Fruit fly (Drosophila melanogaster) whole organism, embryonic: Measurements from ENCODE around the gene Atac2.
A peak's percentile ranks its signal among the peaks of the same experiment; 100 is the strongest.

Experiments used
- Atf6 ChIP-seq: fragments of 200-800 bp; sonication (Bioruptor generic); IDR thresholded peaks from 2 replicates; pipeline ENCODE4 v1.3.6; 2022; ENCODE audit warnings: missing biosample characterization, missing genetic modification characterization
- Blimp-1 ChIP-seq: fragments of 200-800 bp; sonication (Bioruptor generic); optimal IDR thresholded peaks from 3 replicates; lab custom pipeline; 2018; ENCODE audit warnings: missing biosample characterization, missing genetic modification characterization, mild to moderate bottlenecking, moderate library complexity, missing genetic modification reagents
- BtbVII ChIP-seq: fragments of 200-800 bp; sonication (Bioruptor generic); optimal IDR thresholded peaks from 3 replicates; lab custom pipeline; 2017; ENCODE audit warnings: missing biosample characterization, mild to moderate bottlenecking, missing genetic modification characterization
- CG12155 ChIP-seq: fragments of 200-800 bp; sonication (Bioruptor generic); optimal IDR thresholded peaks from 3 replicates; lab custom pipeline; 2016; ENCODE audit warnings: missing biosample characterization, missing genetic modification characterization
- CG1233 ChIP-seq: fragments of 200-800 bp; sonication (Bioruptor generic); optimal IDR thresholded peaks from 4 replicates; lab custom pipeline; 2018; ENCODE audit warnings: missing biosample characterization, mild to moderate bottlenecking, missing genetic modification characterization
- CG12391 ChIP-seq: fragments of 200-800 bp; sonication (Bioruptor generic); optimal IDR thresholded peaks from 3 replicates; lab custom pipeline; 2018; ENCODE audit warnings: missing biosample characterization, mild to moderate bottlenecking, missing genetic modification characterization, moderate library complexity
- CG13894 ChIP-seq: fragments of 200-800 bp; sonication (Bioruptor generic); optimal IDR thresholded peaks from 3 replicates; lab custom pipeline; 2018; ENCODE audit warnings: missing biosample characterization, mild to moderate bottlenecking, missing genetic modification characterization, moderate library complexity
- CG17361 ChIP-seq: fragments of 200-800 bp; sonication (Bioruptor generic); IDR thresholded peaks from 3 replicates; pipeline ENCODE4 v1.3.6; 2022; ENCODE audit warnings: missing biosample characterization, missing genetic modification characterization
- CG18599 ChIP-seq: fragments of 200-800 bp; sonication (Bioruptor generic); optimal IDR thresholded peaks from 3 replicates; lab custom pipeline; 2017; ENCODE audit warnings: missing biosample characterization, missing genetic modification characterization, mild to moderate bottlenecking, moderate library complexity, missing genetic modification reagents
- CG2120 ChIP-seq: fragments of 200-800 bp; sonication (Bioruptor generic); optimal IDR thresholded peaks from 3 replicates; lab custom pipeline; 2016; ENCODE audit warnings: missing biosample characterization, missing genetic modification characterization
- CG31388 ChIP-seq: fragments of 200-800 bp; sonication (Bioruptor generic); optimal IDR thresholded peaks from 2 replicates; lab custom pipeline; 2016; ENCODE audit warnings: missing biosample characterization, missing genetic modification characterization
- CG34224 ChIP-seq: fragments of 200-800 bp; sonication (Bioruptor generic); IDR thresholded peaks from 3 replicates; pipeline ENCODE4 v1.3.6; 2022; ENCODE audit warnings: missing biosample characterization, missing genetic modification characterization; ENCODE audit not compliant: partially characterized antibody
- CG6689 ChIP-seq: fragments of 200-800 bp; sonication (Bioruptor generic); IDR thresholded peaks from 2 replicates; pipeline ENCODE4 v1.3.6; 2022; ENCODE audit warnings: missing biosample characterization, missing genetic modification characterization
- CG7357 ChIP-seq: fragments of 200-800 bp; sonication (Bioruptor generic); IDR thresholded peaks from 3 replicates; pipeline ENCODE4 v1.3.6; 2022; ENCODE audit warnings: missing biosample characterization, missing genetic modification characterization
- CG7786 ChIP-seq: fragments of 200-800 bp; sonication (Bioruptor generic); optimal IDR thresholded peaks from 2 replicates; lab custom pipeline; 2016; ENCODE audit warnings: missing biosample characterization, missing genetic modification characterization
- CG8765 ChIP-seq: fragments of 200-800 bp; sonication (Bioruptor generic); IDR thresholded peaks from 2 replicates; pipeline ENCODE4 v1.3.6; 2022; ENCODE audit warnings: missing biosample characterization, missing genetic modification characterization
- CG8944 ChIP-seq: fragments of 200-800 bp; sonication (Bioruptor generic); optimal IDR thresholded peaks from 3 replicates; lab custom pipeline; 2016; ENCODE audit warnings: missing biosample characterization, missing genetic modification characterization
- CG9932 ChIP-seq: fragments of 200-800 bp; sonication (Bioruptor generic); IDR thresholded peaks from 2 replicates; pipeline ENCODE4 v1.3.6; 2022; ENCODE audit warnings: missing biosample characterization, missing genetic modification characterization
- CkIIα-i1 ChIP-seq: fragments of 200-800 bp; sonication (Bioruptor generic); IDR thresholded peaks from 2 replicates; pipeline ENCODE4 v1.3.6; 2022; ENCODE audit warnings: missing biosample characterization, missing genetic modification characterization
- Dbx ChIP-seq: fragments of 200-800 bp; sonication (Bioruptor generic); IDR thresholded peaks from 3 replicates; pipeline ENCODE4 v1.3.6; 2022; ENCODE audit warnings: missing biosample characterization, missing genetic modification characterization
- Fer1 ChIP-seq: fragments of 200-800 bp; sonication (Bioruptor generic); optimal IDR thresholded peaks from 2 replicates; lab custom pipeline; 2017; ENCODE audit warnings: missing biosample characterization, mild to moderate bottlenecking, missing genetic modification characterization
- Fer2 ChIP-seq: fragments of 200-800 bp; sonication (Bioruptor generic); optimal IDR thresholded peaks from 2 replicates; lab custom pipeline; 2018; ENCODE audit warnings: missing biosample characterization, mild to moderate bottlenecking, missing genetic modification characterization, moderate library complexity
- HHEX ChIP-seq: fragments of 200-800 bp; sonication (Bioruptor generic); optimal IDR thresholded peaks from 3 replicates; lab custom pipeline; 2017; ENCODE audit warnings: missing biosample characterization, mild to moderate bottlenecking, missing genetic modification characterization, missing genetic modification reagents
- Meics ChIP-seq: fragments of 200-800 bp; sonication (Bioruptor generic); optimal IDR thresholded peaks from 2 replicates; lab custom pipeline; 2017; ENCODE audit warnings: missing biosample characterization, mild to moderate bottlenecking, missing genetic modification characterization
- NFAT ChIP-seq: fragments of 200-800 bp; sonication (Bioruptor generic); IDR thresholded peaks from 2 replicates; pipeline ENCODE4 v1.3.6; 2022; ENCODE audit warnings: missing biosample characterization, missing genetic modification characterization
- Ptx1 ChIP-seq: fragments of 200-800 bp; sonication (Bioruptor generic); IDR thresholded peaks from 2 replicates; pipeline ENCODE4 v1.3.6; 2022; ENCODE audit warnings: missing biosample characterization, missing genetic modification characterization
- Rx ChIP-seq: fragments of 200-800 bp; sonication (Bioruptor generic); IDR thresholded peaks from 2 replicates; pipeline ENCODE4 v1.3.6; 2022; ENCODE audit warnings: missing biosample characterization, missing genetic modification characterization
- Sox102F ChIP-seq: fragments of 200-800 bp; sonication (Bioruptor generic); optimal IDR thresholded peaks from 2 replicates; lab custom pipeline; 2018; ENCODE audit warnings: missing biosample characterization, mild to moderate bottlenecking, missing genetic modification characterization, moderate library complexity
- Xrp1 ChIP-seq: fragments of 200-800 bp; sonication (Bioruptor generic); IDR thresholded peaks from 2 replicates; pipeline ENCODE4 v1.3.6; 2022; ENCODE audit warnings: missing biosample characterization, missing genetic modification characterization
- al ChIP-seq: fragments of 200-800 bp; sonication (Bioruptor generic); IDR thresholded peaks from 2 replicates; pipeline ENCODE4 v1.3.6; 2022; ENCODE audit warnings: missing biosample characterization, missing genetic modification characterization
- az2 ChIP-seq: fragments of 200-800 bp; sonication (Bioruptor generic); optimal IDR thresholded peaks from 3 replicates; lab custom pipeline; 2016; ENCODE audit warnings: missing biosample characterization, missing genetic modification characterization
- chm ChIP-seq: fragments of 200-800 bp; sonication (Bioruptor generic); IDR thresholded peaks from 2 replicates; pipeline ENCODE4 v1.3.6; 2022; ENCODE audit warnings: missing biosample characterization, missing genetic modification characterization
- dati ChIP-seq: fragments of 200-800 bp; sonication (Bioruptor generic); IDR thresholded peaks from 2 replicates; pipeline ENCODE4 v1.3.6; 2022; ENCODE audit warnings: missing biosample characterization, missing genetic modification characterization
- dmrt99B ChIP-seq: fragments of 200-800 bp; sonication (Bioruptor generic); optimal IDR thresholded peaks from 2 replicates; lab custom pipeline; 2018; ENCODE audit warnings: missing biosample characterization, mild to moderate bottlenecking, missing genetic modification characterization, moderate library complexity
- dpn ChIP-seq, 2 experiments: fragments of 200-800 bp; sonication (Bioruptor generic); optimal IDR thresholded peaks; 3 replicates each; lab custom pipeline; 2016; ENCODE audit warnings: missing biosample characterization in 2 of 2, missing genetic modification characterization in 2 of 2
- dysf ChIP-seq: fragments of 200-800 bp; sonication (Bioruptor generic); IDR thresholded peaks from 3 replicates; pipeline ENCODE4 v1.3.6; 2022; ENCODE audit warnings: missing biosample characterization, missing genetic modification characterization
- gem ChIP-seq: fragments of 200-800 bp; sonication (Bioruptor generic); optimal IDR thresholded peaks from 2 replicates; lab custom pipeline; 2019; ENCODE audit warnings: missing biosample characterization, mild to moderate bottlenecking, missing genetic modification characterization, moderate library complexity
- ind ChIP-seq: fragments of 200-800 bp; sonication (Bioruptor generic); optimal IDR thresholded peaks from 3 replicates; lab custom pipeline; 2016; ENCODE audit warnings: missing biosample characterization, missing genetic modification characterization
- kah ChIP-seq: fragments of 200-800 bp; sonication (Bioruptor generic); optimal IDR thresholded peaks from 2 replicates; lab custom pipeline; 2018; ENCODE audit warnings: missing biosample characterization, mild to moderate bottlenecking, missing genetic modification characterization
- ranshi ChIP-seq: fragments of 200-800 bp; sonication (Bioruptor generic); IDR thresholded peaks from 2 replicates; pipeline ENCODE4 v1.3.6; 2022; ENCODE audit warnings: missing biosample characterization, missing genetic modification characterization
- row ChIP-seq: fragments of 200-800 bp; sonication (Bioruptor generic); IDR thresholded peaks from 3 replicates; pipeline ENCODE4 v1.3.6; 2022; ENCODE audit warnings: missing biosample characterization, missing genetic modification characterization
- sens ChIP-seq: fragments of 200-800 bp; sonication (Bioruptor generic); peaks from one replicate; lab custom pipeline; 2016; ENCODE audit warnings: missing biosample characterization, missing genetic modification characterization
- sens-2 ChIP-seq: fragments of 200-800 bp; sonication (Bioruptor generic); IDR thresholded peaks from 2 replicates; pipeline ENCODE4 v1.3.6; 2022; ENCODE audit warnings: missing biosample characterization, missing genetic modification characterization
- sima ChIP-seq: fragments of 200-800 bp; sonication (Bioruptor generic); optimal IDR thresholded peaks from 2 replicates; lab custom pipeline; 2016; ENCODE audit warnings: missing biosample characterization, missing genetic modification characterization
- slbo ChIP-seq: fragments of 200-800 bp; sonication (Bioruptor generic); IDR thresholded peaks from 2 replicates; pipeline ENCODE4 v1.3.6; 2022; ENCODE audit warnings: missing biosample characterization, missing genetic modification characterization
- slou ChIP-seq: fragments of 200-800 bp; sonication (Bioruptor generic); optimal IDR thresholded peaks from 3 replicates; lab custom pipeline; 2016; ENCODE audit warnings: missing biosample characterization, missing genetic modification characterization
- sob ChIP-seq: fragments of 200-800 bp; sonication (Bioruptor generic); IDR thresholded peaks from 2 replicates; pipeline ENCODE4 v1.3.6; 2022; ENCODE audit warnings: missing biosample characterization, missing genetic modification characterization
- tgo ChIP-seq: fragments of 200-800 bp; sonication (Bioruptor generic); IDR thresholded peaks from 3 replicates; pipeline ENCODE4 v1.3.6; 2022; ENCODE audit warnings: missing biosample characterization, missing genetic modification characterization
- tin ChIP-seq: fragments of 200-800 bp; sonication (Bioruptor generic); optimal IDR thresholded peaks from 3 replicates; lab custom pipeline; 2016; ENCODE audit warnings: missing biosample characterization, missing genetic modification characterization
- wdn ChIP-seq: fragments of 200-800 bp; sonication (Bioruptor generic); IDR thresholded peaks from 2 replicates; pipeline ENCODE4 v1.3.6; 2022; ENCODE audit warnings: missing biosample characterization, missing genetic modification characterization
- zen ChIP-seq: fragments of 200-800 bp; sonication (Bioruptor generic); optimal IDR thresholded peaks from 3 replicates; lab custom pipeline; 2018; ENCODE audit warnings: missing biosample characterization, mild to moderate bottlenecking, missing genetic modification characterization, moderate library complexity

Atac2 gene

DNA sequence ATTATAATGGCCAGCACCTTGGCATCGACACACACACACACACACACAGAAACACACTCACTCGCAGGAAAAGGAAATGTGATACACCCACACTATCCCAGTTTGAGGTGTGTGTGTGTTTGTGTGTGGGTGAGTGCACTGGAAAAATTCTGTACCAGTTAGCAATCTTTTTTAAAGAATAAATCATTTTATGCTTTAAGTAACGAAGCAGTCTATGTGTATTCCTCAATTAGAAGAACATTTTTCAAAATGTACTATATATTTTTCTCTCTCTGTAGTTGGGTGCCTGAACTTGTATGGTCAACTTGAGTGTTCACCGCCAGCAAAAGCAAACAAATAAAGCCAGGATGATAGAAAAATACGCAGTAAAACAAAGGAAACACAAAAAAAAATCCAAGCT is 27.4 kb downstream of the Atac2 start (continued):
- peak; percentile 33 for TF ChIP-seq Fer1 (GFP tag; lab: Kevin White, UChicago)
- peak; percentile 8 for TF ChIP-seq CG12155 (GFP tag; lab: Kevin White, UChicago)
- no peak for TF ChIP-seq CG34224 (GFP tag; lab: Robert Waterston, UW)
- peak; percentile 62; the same call in 1 of the 2 replicates for TF ChIP-seq Atf6 (GFP tag; lab: Robert Waterston, UW)
- TF ChIP-seq az2 (GFP tag; lab: Kevin White, UChicago), result no peak
- TF ChIP-seq CG31388 (GFP tag; lab: Kevin White, UChicago), result no peak
- peak; percentile 45 for TF ChIP-seq dmrt99B (tag; lab: Kevin White, UChicago)
- TF ChIP-seq slou, result no peak
- TF ChIP-seq CG12391 (tag; lab: Kevin White, UChicago), result peak; percentile 10
- peak; percentile 52 for TF ChIP-seq slbo (GFP tag; lab: Robert Waterston, UW)
- peak; percentile 21 for TF ChIP-seq CG13894
- TF ChIP-seq CG8944 (GFP tag; lab: Kevin White, UChicago), result no peak
- peak; percentile 15; the same call in 1 of the 2 replicates for TF ChIP-seq sob (GFP tag; lab: Robert Waterston, UW)
- TF ChIP-seq CG2120 (GFP tag; lab: Kevin White, UChicago), result peak; percentile 64
- TF ChIP-seq Rx, result peak; percentile 44; the same call in 1 of the 2 replicates
- TF ChIP-seq NFAT (GFP tag; lab: Robert Waterston, UW), result no peak
- TF ChIP-seq chm, result no peak
- TF ChIP-seq Xrp1 (GFP tag; lab: Robert Waterston, UW), result peak; percentile 57; the same call in 1 of the 2 replicates
- peak in 1 of 2 experiments; percentile 10 for TF ChIP-seq dpn (GFP tag; optimal IDR thresholded peaks at IDR 0.05; lab: Kevin White, UChicago)
- TF ChIP-seq al (GFP tag; lab: Robert Waterston, UW), result 0 out of 2 replicates have a peak, but pooled peaks have one; percentile 8
- TF ChIP-seq dati (GFP tag; lab: Robert Waterston, UW), result 0 out of 2 replicates have a peak, but pooled peaks have one; percentile 33
- peak; percentile 57; the same call in 1 of the 2 replicates for TF ChIP-seq CG8765
- TF ChIP-seq ind (GFP tag; lab: Kevin White, UChicago), result peak; percentile 39
- peak; percentile 44 for TF ChIP-seq CG9932 (GFP tag; lab: Robert Waterston, UW)
- 0 out of 2 replicates have a peak, but pooled peaks have one; percentile 5 for TF ChIP-seq sens-2 (GFP tag; lab: Robert Waterston, UW)
- TF ChIP-seq HHEX (GFP tag; lab: Kevin White, UChicago), result no peak
- TF ChIP-seq dysf, result 0 out of 3 replicates have a peak, but pooled peaks have one; percentile 23
- TF ChIP-seq Dbx (GFP tag; lab: Robert Waterston, UW), result peak; percentile 71
- peak; percentile 35 for TF ChIP-seq Meics (GFP tag; lab: Kevin White, UChicago)
- TF ChIP-seq tin (GFP tag; lab: Kevin White, UChicago), result no peak
- no peak for TF ChIP-seq kah
- TF ChIP-seq Fer2 (tag; lab: Kevin White, UChicago), result no peak
- TF ChIP-seq tgo, result peak; percentile 33; the same call in 1 of the 3 replicates
- no peak for TF ChIP-seq wdn (GFP tag; lab: Robert Waterston, UW)
- peak; percentile 81 for TF ChIP-seq sens (GFP tag; lab: Kevin White, UChicago)
- no peak for TF ChIP-seq CkIIα-i1 (GFP tag; lab: Robert Waterston, UW)
- 0 out of 3 replicates have a peak, but pooled peaks have one; percentile 21 for TF ChIP-seq CG17361 (GFP tag; lab: Robert Waterston, UW)
- peak; percentile 26 for TF ChIP-seq Sox102F (GFP tag; lab: Kevin White, UChicago)
- peak; percentile 56; the same call in 2 of the 3 replicates for TF ChIP-seq row
- peak; percentile 37; the same call in 1 of the 2 replicates for TF ChIP-seq ranshi (GFP tag; lab: Robert Waterston, UW)
- TF ChIP-seq gem (tag; lab: Kevin White, UChicago), result peak; percentile 45
- TF ChIP-seq sima (GFP tag; lab: Kevin White, UChicago), result no peak
- no peak for TF ChIP-seq zen
- TF ChIP-seq Ptx1 (GFP tag; lab: Robert Waterston, UW), result peak; percentile 50
- peak; percentile 63 for TF ChIP-seq CG18599
- peak; percentile 42; the same call in 1 of the 3 replicates for TF ChIP-seq CG7357 (GFP tag; lab: Robert Waterston, UW)
- peak; percentile 6 for TF ChIP-seq Blimp-1 (GFP tag; lab: Kevin White, UChicago)
- TF ChIP-seq BtbVII (GFP tag; lab: Kevin White, UChicago), result no peak
- peak; percentile 4 for TF ChIP-seq CG1233 (GFP tag; lab: Kevin White, UChicago)
- TF ChIP-seq CG7786 (GFP tag; lab: Kevin White, UChicago), result no peak
- peak; percentile 54 for TF ChIP-seq CG6689 (GFP tag; lab: Robert Waterston, UW)
